Worm (Caenorhabditis elegans) whole organism, L1 larva: ENCODE results near the gene Y45G5AM.6.

Experiments
- aly-2 ChIP-seq: fragments of 150-350 bp; optimal IDR thresholded peaks from 2 replicates; lab custom pipeline; 2014; ENCODE audit warnings: missing biosample characterization, missing genetic modification characterization
- ama-1 ChIP-seq: fragments of 150-350 bp; optimal IDR thresholded peaks from 2 replicates; lab custom pipeline; 2014
- lin-13 ChIP-seq: fragments of 150-350 bp; optimal IDR thresholded peaks from 2 replicates; lab custom pipeline; 2014; ENCODE audit warnings: missing biosample characterization, missing genetic modification reagents, missing genetic modification characterization
- lsy-2 ChIP-seq, 2 experiments: fragments of 150-350 bp; optimal IDR thresholded peaks; 2 replicates each; lab custom pipeline; 2014; ENCODE audit warnings: missing biosample characterization in 2 of 2, missing genetic modification characterization in 2 of 2
- nhr-12 ChIP-seq: sonication (generic microtip); optimal IDR thresholded peaks from 2 replicates; lab custom pipeline; 2017; ENCODE audit warnings: missing biosample characterization, missing genetic modification characterization
- pag-3 ChIP-seq: sonication (generic microtip); optimal IDR thresholded peaks from 2 replicates; lab custom pipeline; 2017; ENCODE audit warnings: missing genetic modification characterization, mild to moderate bottlenecking, missing compliant biosample characterization, antibody characterized with exemption, borderline replicate concordance; ENCODE audit not compliant: insufficient read depth

DNA sequence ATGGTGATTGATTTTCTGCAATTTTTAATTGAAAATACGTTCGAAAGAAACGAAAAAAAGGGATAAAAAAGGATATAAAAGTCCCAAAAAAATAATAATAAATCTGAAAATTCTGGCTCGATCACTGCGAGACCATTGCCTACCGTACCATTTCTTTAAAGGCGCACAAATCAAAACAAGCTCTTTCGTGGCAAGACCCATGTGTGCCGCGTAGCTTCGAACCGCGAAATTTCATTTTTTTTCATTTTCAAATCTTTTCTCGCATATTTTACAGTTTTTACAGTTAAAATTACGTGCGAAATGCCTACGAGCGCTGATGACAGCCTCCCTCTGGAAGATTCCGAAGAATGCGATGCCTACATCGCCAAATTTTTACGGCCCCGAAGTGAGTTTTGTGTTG, 23.5 kb upstream of the Y45G5AM.6 start, which contains the start of the genes coh-4 and pid-5:
- TF ChIP-seq pag-3 (tag; lab: Kevin White, UChicago) = no peak
- TF ChIP-seq ama-1 (lab: Kevin White, UChicago) = no peak
- no peak for TF ChIP-seq nhr-12
- no peak for TF ChIP-seq lin-13
- no peak for TF ChIP-seq lsy-2 (tag; optimal IDR thresholded peaks at IDR 0.05; lab: Kevin White, UChicago)
- no peak for TF ChIP-seq aly-2 (tag; lab: Kevin White, UChicago)
